Fruit fly (Drosophila melanogaster) whole organism, embryonic: ENCODE measurements around the gene Alg2.

Experiments
- Ada2b ChIP-seq: fragments of 200-800 bp; sonication (Bioruptor generic); IDR thresholded peaks from 2 replicates; pipeline ENCODE4 v1.3.6; 2022; ENCODE audit warnings: missing biosample characterization, missing genetic modification characterization
- Aef1 ChIP-seq: fragments of 200-800 bp; sonication (Bioruptor generic); IDR thresholded peaks from 3 replicates; pipeline ENCODE4 v1.3.6; 2022; ENCODE audit warnings: missing biosample characterization, missing genetic modification characterization
- B-H1 ChIP-seq: fragments of 200-800 bp; sonication (Bioruptor generic); IDR thresholded peaks from 3 replicates; pipeline ENCODE4 v1.3.6; 2022; ENCODE audit warnings: missing biosample characterization, missing genetic modification characterization
- Bdp1 ChIP-seq: fragments of 200-800 bp; sonication (Bioruptor generic); optimal IDR thresholded peaks from 3 replicates; lab custom pipeline; 2016; ENCODE audit warnings: missing biosample characterization, missing genetic modification characterization
- CG10209 ChIP-seq: fragments of 200-800 bp; sonication (Bioruptor generic); optimal IDR thresholded peaks from 3 replicates; lab custom pipeline; 2017; ENCODE audit warnings: missing biosample characterization, mild to moderate bottlenecking, missing genetic modification characterization, missing genetic modification reagents
- CG10959 ChIP-seq: fragments of 200-800 bp; sonication (Bioruptor generic); IDR thresholded peaks from 2 replicates; pipeline ENCODE4 v1.3.6; 2022; ENCODE audit warnings: missing biosample characterization, missing genetic modification characterization
- CG13775 ChIP-seq: fragments of 200-800 bp; sonication (Bioruptor generic); optimal IDR thresholded peaks from 3 replicates; lab custom pipeline; 2017; ENCODE audit warnings: missing biosample characterization, mild to moderate bottlenecking, missing genetic modification characterization
- CG14667 ChIP-seq: fragments of 200-800 bp; sonication (Bioruptor generic); IDR thresholded peaks from 2 replicates; pipeline ENCODE4 v1.3.6; 2022; ENCODE audit warnings: missing biosample characterization, missing genetic modification characterization
- CG1792 ChIP-seq: fragments of 200-800 bp; sonication (Bioruptor generic); optimal IDR thresholded peaks from 2 replicates; lab custom pipeline; 2016; ENCODE audit warnings: missing biosample characterization, missing genetic modification characterization
- CG2875 ChIP-seq: fragments of 200-800 bp; sonication (Bioruptor generic); optimal IDR thresholded peaks from 2 replicates; lab custom pipeline; 2017; ENCODE audit warnings: missing biosample characterization, mild to moderate bottlenecking, missing genetic modification characterization, missing genetic modification reagents
- CG30431 ChIP-seq: fragments of 200-800 bp; sonication (Bioruptor generic); optimal IDR thresholded peaks from 2 replicates; lab custom pipeline; 2017; ENCODE audit warnings: missing biosample characterization, missing genetic modification characterization
- CG32767 ChIP-seq: fragments of 200-800 bp; sonication (Bioruptor generic); IDR thresholded peaks from 2 replicates; pipeline ENCODE4 v1.3.6; 2022; ENCODE audit warnings: missing biosample characterization, missing genetic modification characterization
- CG3847 ChIP-seq: fragments of 200-800 bp; sonication (Bioruptor generic); IDR thresholded peaks from 2 replicates; pipeline ENCODE4 v1.3.6; 2022; ENCODE audit warnings: missing biosample characterization, missing genetic modification characterization
- CG4404 ChIP-seq: fragments of 200-800 bp; sonication (Bioruptor generic); IDR thresholded peaks from 2 replicates; pipeline ENCODE4 v1.3.6; 2022; ENCODE audit warnings: missing biosample characterization, missing genetic modification characterization
- CG5180 ChIP-seq: fragments of 200-800 bp; sonication (Bioruptor generic); optimal IDR thresholded peaks from 3 replicates; lab custom pipeline; 2017; ENCODE audit warnings: missing biosample characterization, missing genetic modification characterization, mild to moderate bottlenecking, moderate library complexity, missing genetic modification reagents
- CG8944 ChIP-seq: fragments of 200-800 bp; sonication (Bioruptor generic); optimal IDR thresholded peaks from 3 replicates; lab custom pipeline; 2016; ENCODE audit warnings: missing biosample characterization, missing genetic modification characterization
- CG9727 ChIP-seq: fragments of 200-800 bp; sonication (Bioruptor generic); optimal IDR thresholded peaks from 3 replicates; lab custom pipeline; 2017; ENCODE audit warnings: missing biosample characterization, mild to moderate bottlenecking, missing genetic modification characterization
- CG9797 ChIP-seq: fragments of 200-800 bp; sonication (Bioruptor generic); optimal IDR thresholded peaks from 3 replicates; lab custom pipeline; 2018; ENCODE audit warnings: missing biosample characterization, mild to moderate bottlenecking, missing genetic modification characterization
- CG9876 ChIP-seq: fragments of 200-800 bp; sonication (Bioruptor generic); optimal IDR thresholded peaks from 2 replicates; lab custom pipeline; 2016; ENCODE audit warnings: missing biosample characterization, missing genetic modification characterization
- D ChIP-seq, 2 experiments: fragments of 200-800 bp in 1 of 2; fragments of >200 bp in 1 of 2; sonication (Bioruptor generic) in 1 of 2; optimal IDR thresholded peaks; 2 replicates in 1 of 2; 3 replicates in 1 of 2; lab custom pipeline; 2017; ENCODE audit warnings: mild to moderate bottlenecking in 1 of 2, missing biosample characterization in 1 of 2, missing genetic modification characterization in 1 of 2, missing genetic modification reagents in 1 of 2
- Dll ChIP-seq: fragments of 200-800 bp; sonication (Bioruptor generic); IDR thresholded peaks from 4 replicates; pipeline ENCODE4 v1.3.6; 2022; ENCODE audit warnings: missing biosample characterization, missing genetic modification characterization; ENCODE audit not compliant: partially characterized antibody
- Ets97D ChIP-seq: fragments of 200-800 bp; sonication (Bioruptor generic); optimal IDR thresholded peaks from 3 replicates; lab custom pipeline; 2016; ENCODE audit warnings: missing biosample characterization, missing genetic modification characterization
- Hey ChIP-seq: fragments of 200-800 bp; sonication (Bioruptor generic); optimal IDR thresholded peaks from 3 replicates; lab custom pipeline; 2018; ENCODE audit warnings: missing biosample characterization, mild to moderate bottlenecking, missing genetic modification characterization
- HmgD ChIP-seq: fragments of 200-800 bp; sonication (Bioruptor generic); optimal IDR thresholded peaks from 3 replicates; lab custom pipeline; 2016; ENCODE audit warnings: missing biosample characterization, missing genetic modification characterization
- Hr39 ChIP-seq: fragments of >200 bp; optimal IDR thresholded peaks from 2 replicates; lab custom pipeline; 2017
- Hr51 ChIP-seq, 2 experiments: fragments of 200-800 bp; sonication (Bioruptor generic); optimal IDR thresholded peaks; 2 replicates in 1 of 2; 3 replicates in 1 of 2; lab custom pipeline; 2016 to 2018; ENCODE audit warnings: missing biosample characterization in 2 of 2, missing genetic modification characterization in 2 of 2, mild to moderate bottlenecking in 1 of 2, moderate library complexity in 1 of 2
- Lpt ChIP-seq: fragments of >200 bp; optimal IDR thresholded peaks from 2 replicates; lab custom pipeline; 2018; ENCODE audit warnings: missing biosample characterization, missing genetic modification characterization
- NC2α ChIP-seq: fragments of 200-800 bp; sonication (Bioruptor generic); optimal IDR thresholded peaks from 2 replicates; lab custom pipeline; 2016; ENCODE audit warnings: missing biosample characterization, missing genetic modification characterization
- Nf-YC ChIP-seq: fragments of 200-800 bp; optimal IDR thresholded peaks from 3 replicates; lab custom pipeline; 2019; ENCODE audit warnings: missing biosample characterization, mild to moderate bottlenecking, missing genetic modification characterization, moderate library complexity
- Oli ChIP-seq: fragments of 200-800 bp; sonication (Bioruptor generic); optimal IDR thresholded peaks from 2 replicates; lab custom pipeline; 2018; ENCODE audit warnings: missing biosample characterization, mild to moderate bottlenecking, missing genetic modification characterization, moderate library complexity
- PHDP ChIP-seq: fragments of 200-800 bp; sonication (Bioruptor generic); optimal IDR thresholded peaks from 3 replicates; lab custom pipeline; 2018; ENCODE audit warnings: missing biosample characterization, mild to moderate bottlenecking, missing genetic modification characterization, moderate library complexity
- Ptx1 ChIP-seq: fragments of 200-800 bp; sonication (Bioruptor generic); IDR thresholded peaks from 2 replicates; pipeline ENCODE4 v1.3.6; 2022; ENCODE audit warnings: missing biosample characterization, missing genetic modification characterization
- TFAM ChIP-seq: fragments of 200-800 bp; sonication (Bioruptor generic); optimal IDR thresholded peaks from 2 replicates; lab custom pipeline; 2017; ENCODE audit warnings: missing biosample characterization, missing genetic modification characterization, inconsistent platforms
- aop ChIP-seq: fragments of 200-800 bp; sonication (Bioruptor generic); IDR thresholded peaks from 2 replicates; pipeline ENCODE4 v1.3.6; 2022; ENCODE audit warnings: missing biosample characterization, missing genetic modification characterization
- bowl ChIP-seq: fragments of 200-800 bp; sonication (Bioruptor generic); IDR thresholded peaks from 2 replicates; pipeline ENCODE4 v1.3.6; 2022; ENCODE audit warnings: missing biosample characterization, missing genetic modification characterization
- chinmo ChIP-seq: fragments of 200-800 bp; sonication (Bioruptor generic); IDR thresholded peaks from 4 replicates; pipeline ENCODE4 v1.3.6; 2022; ENCODE audit warnings: missing biosample characterization, missing genetic modification characterization; ENCODE audit not compliant: partially characterized antibody
- gem ChIP-seq: fragments of 200-800 bp; sonication (Bioruptor generic); optimal IDR thresholded peaks from 2 replicates; lab custom pipeline; 2019; ENCODE audit warnings: missing biosample characterization, mild to moderate bottlenecking, missing genetic modification characterization, moderate library complexity
- gt ChIP-seq: fragments of 200-800 bp; sonication (Bioruptor generic); IDR thresholded peaks from 2 replicates; pipeline ENCODE4 v1.3.6; 2022; ENCODE audit warnings: missing biosample characterization, missing genetic modification characterization
- jumu ChIP-seq: fragments of 200-800 bp; sonication (Bioruptor generic); optimal IDR thresholded peaks from 3 replicates; lab custom pipeline; 2016; ENCODE audit warnings: missing biosample characterization, missing genetic modification characterization
- lov ChIP-seq, 2 experiments: fragments of 200-800 bp in 1 of 2; fragments of >200 bp in 1 of 2; sonication (Bioruptor generic) in 1 of 2; IDR thresholded peaks in 1 of 2; optimal IDR thresholded peaks in 1 of 2; 2 replicates in 1 of 2; 3 replicates in 1 of 2; pipeline versions ENCODE4 v1.3.6 to Lab custom; 2017 to 2022; ENCODE audit warnings: missing biosample characterization in 1 of 2, missing genetic modification characterization in 1 of 2
- nerfin-1 ChIP-seq: fragments of 200-800 bp; sonication (Bioruptor generic); optimal IDR thresholded peaks from 3 replicates; lab custom pipeline; 2019; ENCODE audit warnings: missing biosample characterization, mild to moderate bottlenecking, missing genetic modification characterization, moderate library complexity
- nom ChIP-seq: fragments of 200-800 bp; sonication (Bioruptor generic); optimal IDR thresholded peaks from 2 replicates; lab custom pipeline; 2017; ENCODE audit warnings: missing biosample characterization, missing genetic modification characterization, mild to moderate bottlenecking, moderate library complexity, missing genetic modification reagents
- pb ChIP-seq: fragments of 200-800 bp; sonication (Bioruptor generic); optimal IDR thresholded peaks from 3 replicates; lab custom pipeline; 2016; ENCODE audit warnings: missing biosample characterization, missing genetic modification characterization
- sim ChIP-seq: fragments of 200-800 bp; sonication (Bioruptor generic); IDR thresholded peaks from 2 replicates; pipeline ENCODE4 v1.3.6; 2022; ENCODE audit warnings: missing biosample characterization, missing genetic modification characterization
- sob ChIP-seq: fragments of 200-800 bp; sonication (Bioruptor generic); IDR thresholded peaks from 2 replicates; pipeline ENCODE4 v1.3.6; 2022; ENCODE audit warnings: missing biosample characterization, missing genetic modification characterization
- toy ChIP-seq: fragments of 200-800 bp; sonication (Bioruptor generic); IDR thresholded peaks from 2 replicates; pipeline ENCODE4 v1.3.6; 2022; ENCODE audit warnings: missing biosample characterization, missing genetic modification characterization
- unc-4 ChIP-seq: fragments of 200-800 bp; sonication (Bioruptor generic); IDR thresholded peaks from 2 replicates; pipeline ENCODE4 v1.3.6; 2022; ENCODE audit warnings: missing biosample characterization, missing genetic modification characterization; ENCODE audit not compliant: partially characterized antibody
- vvl ChIP-seq: fragments of 200-800 bp; sonication (Bioruptor generic); IDR thresholded peaks from 2 replicates; pipeline ENCODE4 v1.3.6; 2022; ENCODE audit warnings: missing biosample characterization, missing genetic modification characterization

Gene Alg2

dm6 chr3L:3148125-3149059, 4.8 kb downstream of the Alg2 start, which contains the start of the genes Usp5 and BtbVII (continued):
- TF ChIP-seq CG30431 (GFP tag; lab: Kevin White, UChicago) = peak; percentile 6
- peak; percentile 51 for TF ChIP-seq nom
- TF ChIP-seq Aef1 (GFP tag; lab: Robert Waterston, UW) = peak; percentile 84
- TF ChIP-seq Hr39 (lab: Kevin White, UChicago) = no peak
- TF ChIP-seq HmgD (GFP tag; lab: Kevin White, UChicago) = peak; percentile 58
- TF ChIP-seq jumu (GFP tag; lab: Kevin White, UChicago) = peak; percentile 61
- peak; percentile 78 for TF ChIP-seq Ets97D (GFP tag; lab: Kevin White, UChicago)
- TF ChIP-seq CG9727 (GFP tag; lab: Kevin White, UChicago) = peak; percentile 65
- peak; percentile 33 for TF ChIP-seq CG1792
- peak; percentile 47 for TF ChIP-seq sob (GFP tag; lab: Robert Waterston, UW)
- TF ChIP-seq CG32767 (GFP tag; lab: Robert Waterston, UW) = peak; percentile 50; the same call in 1 of the 2 replicates
- peak; percentile 43 for TF ChIP-seq pb (GFP tag; lab: Kevin White, UChicago)
- TF ChIP-seq Hr51 (GFP tag; optimal IDR thresholded peaks at IDR 0.05; lab: Kevin White, UChicago) = peak; percentile 47 to 49
- peak; percentile 64 for TF ChIP-seq PHDP (tag; lab: Kevin White, UChicago)
- TF ChIP-seq CG8944 = peak; percentile 72
- no peak for TF ChIP-seq gt (GFP tag; lab: Robert Waterston, UW)
- peak; percentile 40; the same call in 1 of the 3 replicates for TF ChIP-seq B-H1 (GFP tag; lab: Robert Waterston, UW)
- no peak for TF ChIP-seq Lpt (GFP tag; lab: Kevin White, UChicago)
- TF ChIP-seq unc-4 = peak; percentile 98
- TF ChIP-seq Ptx1 (GFP tag; lab: Robert Waterston, UW) = peak; percentile 58
- TF ChIP-seq gem (tag; lab: Kevin White, UChicago) = peak; percentile 65
- TF ChIP-seq CG4404 = peak; percentile 50; the same call in 1 of the 2 replicates
- TF ChIP-seq aop (GFP tag; lab: Robert Waterston, UW) = no peak
- TF ChIP-seq TFAM = no peak
- peak; percentile 2 for TF ChIP-seq Nf-YC
- TF ChIP-seq Bdp1 = peak; percentile 64
- TF ChIP-seq Oli = peak; percentile 39
- peak; percentile 68 for TF ChIP-seq CG3847 (GFP tag; lab: Robert Waterston, UW)
- peak; percentile 71; the same call in 1 of the 2 replicates for TF ChIP-seq vvl (GFP tag; lab: Robert Waterston, UW)
- TF ChIP-seq Dll = peak; percentile 100
- peak; percentile 10 for TF ChIP-seq nerfin-1 (tag; lab: Kevin White, UChicago)
- TF ChIP-seq toy = no peak
- no peak for TF ChIP-seq CG14667 (GFP tag; lab: Robert Waterston, UW)
- TF ChIP-seq Ada2b (GFP tag; lab: Robert Waterston, UW) = peak; percentile 51
- TF ChIP-seq Hey (tag; lab: Kevin White, UChicago) = no peak
- no peak for TF ChIP-seq CG2875
- TF ChIP-seq CG10209 (GFP tag; lab: Kevin White, UChicago) = peak; percentile 56
- TF ChIP-seq CG13775 (GFP tag; lab: Kevin White, UChicago) = peak; percentile 70
- TF ChIP-seq CG5180 (GFP tag; lab: Kevin White, UChicago) = peak; percentile 24
- no peak for TF ChIP-seq lov (optimal IDR thresholded peaks at IDR 0.05; lab: Kevin White, UChicago)
- no peak for TF ChIP-seq lov (GFP tag; IDR thresholded peaks at IDR 0.05; lab: Robert Waterston, UW)
- 0 out of 2 replicates have a peak, but pooled peaks have one; percentile 7 for TF ChIP-seq sim
- TF ChIP-seq CG9797 (GFP tag; lab: Kevin White, UChicago) = peak; percentile 81
- no peak for TF ChIP-seq NC2α
- TF ChIP-seq chinmo (GFP tag; lab: Robert Waterston, UW) = peak; percentile 99
- TF ChIP-seq CG9876 (GFP tag; lab: Kevin White, UChicago) = peak; percentile 10
- no peak; the same call in 1 of the 2 replicates for TF ChIP-seq CG10959 (GFP tag; lab: Robert Waterston, UW)
- no peak for TF ChIP-seq bowl (GFP tag; lab: Robert Waterston, UW)
- TF ChIP-seq D (optimal IDR thresholded peaks at IDR 0.05; lab: Kevin White, UChicago) = no peak
- TF ChIP-seq D (GFP tag; optimal IDR thresholded peaks at IDR 0.05; lab: Kevin White, UChicago) = peak; percentile 28
